Fruit fly (Drosophila melanogaster) whole organism, embryonic: ENCODE measurements around the gene Tango1.
A peak's percentile ranks its signal among the peaks of the same experiment; 100 is the strongest.

Experiments used
- ATbp ChIP-seq: fragments of 200-800 bp; sonication (Bioruptor generic); optimal IDR thresholded peaks from 2 replicates; lab custom pipeline; 2017; ENCODE audit warnings: missing biosample characterization, mild to moderate bottlenecking, missing genetic modification characterization, missing genetic modification reagents
- Atf-2 ChIP-seq: fragments of 200-800 bp; sonication (Bioruptor generic); optimal IDR thresholded peaks from 2 replicates; lab custom pipeline; 2016; ENCODE audit warnings: missing biosample characterization, missing genetic modification characterization
- BEAF-32 ChIP-seq: fragments of 200-800 bp; sonication (Bioruptor generic); optimal IDR thresholded peaks from 3 replicates; lab custom pipeline; 2017; ENCODE audit warnings: missing biosample characterization, missing genetic modification characterization, mild to moderate bottlenecking, moderate library complexity, missing genetic modification reagents
- CG10267 ChIP-seq: fragments of 200-800 bp; sonication (Bioruptor generic); optimal IDR thresholded peaks from 2 replicates; lab custom pipeline; 2018; ENCODE audit warnings: missing biosample characterization, mild to moderate bottlenecking, missing genetic modification characterization, moderate library complexity
- CG11093 ChIP-seq: fragments of 200-800 bp; sonication (Bioruptor generic); IDR thresholded peaks from 3 replicates; pipeline ENCODE4 v1.3.6; 2022; ENCODE audit warnings: missing biosample characterization, missing genetic modification characterization
- CG11456 ChIP-seq: fragments of 200-800 bp; sonication (Bioruptor generic); IDR thresholded peaks from 3 replicates; pipeline ENCODE4 v1.3.6; 2022; ENCODE audit warnings: missing biosample characterization, missing genetic modification characterization
- CG11695 ChIP-seq: fragments of 200-800 bp; sonication (Bioruptor generic); IDR thresholded peaks from 3 replicates; pipeline ENCODE4 v1.3.6; 2022; ENCODE audit warnings: missing biosample characterization, missing genetic modification characterization
- CG12236 ChIP-seq: fragments of 200-800 bp; sonication (Bioruptor generic); optimal IDR thresholded peaks from 2 replicates; lab custom pipeline; 2016; ENCODE audit warnings: missing biosample characterization, missing genetic modification characterization
- CG1233 ChIP-seq: fragments of 200-800 bp; sonication (Bioruptor generic); optimal IDR thresholded peaks from 4 replicates; lab custom pipeline; 2018; ENCODE audit warnings: missing biosample characterization, mild to moderate bottlenecking, missing genetic modification characterization
- CG13296 ChIP-seq: fragments of 200-800 bp; sonication (Bioruptor generic); optimal IDR thresholded peaks from 3 replicates; lab custom pipeline; 2018; ENCODE audit warnings: missing biosample characterization, mild to moderate bottlenecking, missing genetic modification characterization
- CG14965 ChIP-seq: fragments of 200-800 bp; sonication (Bioruptor generic); optimal IDR thresholded peaks from 2 replicates; lab custom pipeline; 2016; ENCODE audit warnings: missing biosample characterization, missing genetic modification characterization, borderline replicate concordance
- CG15696 ChIP-seq: fragments of 200-800 bp; sonication (Bioruptor generic); optimal IDR thresholded peaks from 2 replicates; lab custom pipeline; 2019; ENCODE audit warnings: missing biosample characterization, mild to moderate bottlenecking, missing genetic modification characterization, moderate library complexity
- CG1602 ChIP-seq: fragments of 200-800 bp; sonication (Bioruptor generic); optimal IDR thresholded peaks from 3 replicates; lab custom pipeline; 2016; ENCODE audit warnings: missing biosample characterization, missing genetic modification characterization
- CG17385 ChIP-seq: fragments of 200-800 bp; sonication (Bioruptor generic); optimal IDR thresholded peaks from 3 replicates; lab custom pipeline; 2018; ENCODE audit warnings: missing biosample characterization, mild to moderate bottlenecking, missing genetic modification characterization
- CG17612 ChIP-seq: fragments of 200-800 bp; sonication (Bioruptor generic); IDR thresholded peaks from 2 replicates; pipeline ENCODE4 v1.3.6; 2022; ENCODE audit warnings: missing biosample characterization, missing genetic modification characterization
- CG18599 ChIP-seq: fragments of 200-800 bp; sonication (Bioruptor generic); optimal IDR thresholded peaks from 3 replicates; lab custom pipeline; 2017; ENCODE audit warnings: missing biosample characterization, missing genetic modification characterization, mild to moderate bottlenecking, moderate library complexity, missing genetic modification reagents
- CG2199 ChIP-seq: fragments of 200-800 bp; sonication (Bioruptor generic); IDR thresholded peaks from 3 replicates; pipeline ENCODE4 v1.3.6; 2022; ENCODE audit warnings: missing biosample characterization, missing genetic modification characterization
- CG2875 ChIP-seq: fragments of 200-800 bp; sonication (Bioruptor generic); optimal IDR thresholded peaks from 2 replicates; lab custom pipeline; 2017; ENCODE audit warnings: missing biosample characterization, mild to moderate bottlenecking, missing genetic modification characterization, missing genetic modification reagents
- CG31388 ChIP-seq: fragments of 200-800 bp; sonication (Bioruptor generic); optimal IDR thresholded peaks from 2 replicates; lab custom pipeline; 2016; ENCODE audit warnings: missing biosample characterization, missing genetic modification characterization
- CG3407 ChIP-seq: fragments of 200-800 bp; sonication (Bioruptor generic); optimal IDR thresholded peaks from 2 replicates; lab custom pipeline; 2018; ENCODE audit warnings: missing biosample characterization, mild to moderate bottlenecking, missing genetic modification characterization
- CG3995 ChIP-seq: fragments of 200-800 bp; sonication (Bioruptor generic); optimal IDR thresholded peaks from 3 replicates; lab custom pipeline; 2016; ENCODE audit warnings: missing biosample characterization, missing genetic modification characterization
- CG6813 ChIP-seq: fragments of 200-800 bp; sonication (Bioruptor generic); optimal IDR thresholded peaks from 2 replicates; lab custom pipeline; 2017; ENCODE audit warnings: missing biosample characterization, missing genetic modification characterization, mild to moderate bottlenecking, moderate library complexity, missing genetic modification reagents
- CG7271 ChIP-seq: fragments of 200-800 bp; sonication (Bioruptor generic); optimal IDR thresholded peaks from 2 replicates; lab custom pipeline; 2018; ENCODE audit warnings: missing biosample characterization, mild to moderate bottlenecking, missing genetic modification characterization, moderate library complexity
- CG8089 ChIP-seq: fragments of 200-800 bp; sonication (Bioruptor generic); optimal IDR thresholded peaks from 3 replicates; lab custom pipeline; 2016; ENCODE audit warnings: missing biosample characterization, missing genetic modification characterization
- CG8765 ChIP-seq: fragments of 200-800 bp; sonication (Bioruptor generic); IDR thresholded peaks from 2 replicates; pipeline ENCODE4 v1.3.6; 2022; ENCODE audit warnings: missing biosample characterization, missing genetic modification characterization
- D ChIP-seq, 2 experiments: fragments of 200-800 bp in 1 of 2; fragments of >200 bp in 1 of 2; sonication (Bioruptor generic) in 1 of 2; optimal IDR thresholded peaks; 2 replicates in 1 of 2; 3 replicates in 1 of 2; lab custom pipeline; 2017; ENCODE audit warnings: mild to moderate bottlenecking in 1 of 2, missing biosample characterization in 1 of 2, missing genetic modification characterization in 1 of 2, missing genetic modification reagents in 1 of 2
- Dbx ChIP-seq: fragments of 200-800 bp; sonication (Bioruptor generic); IDR thresholded peaks from 3 replicates; pipeline ENCODE4 v1.3.6; 2022; ENCODE audit warnings: missing biosample characterization, missing genetic modification characterization
- Dek ChIP-seq: fragments of 200-800 bp; sonication (Bioruptor generic); optimal IDR thresholded peaks from 3 replicates; lab custom pipeline; 2019; ENCODE audit warnings: missing biosample characterization, mild to moderate bottlenecking, missing genetic modification characterization, moderate library complexity
- Dip3 ChIP-seq: fragments of 200-800 bp; sonication (Bioruptor generic); optimal IDR thresholded peaks from 3 replicates; lab custom pipeline; 2016; ENCODE audit warnings: missing biosample characterization, missing genetic modification characterization
- Elba2 ChIP-seq: fragments of 200-800 bp; sonication (Bioruptor generic); optimal IDR thresholded peaks from 3 replicates; lab custom pipeline; 2016; ENCODE audit warnings: missing biosample characterization, missing genetic modification characterization
- Gug ChIP-seq: fragments of 200-800 bp; sonication (Bioruptor generic); IDR thresholded peaks from 4 replicates; pipeline ENCODE4 v1.3.6; 2022; ENCODE audit warnings: missing biosample characterization, missing genetic modification characterization
- H15 ChIP-seq: fragments of 200-800 bp; sonication (Bioruptor generic); IDR thresholded peaks from 3 replicates; pipeline ENCODE4 v1.3.6; 2022; ENCODE audit warnings: missing biosample characterization, missing genetic modification characterization
- Hsf ChIP-seq: fragments of 200-800 bp; sonication (Bioruptor generic); optimal IDR thresholded peaks from 3 replicates; lab custom pipeline; 2016; ENCODE audit warnings: missing biosample characterization, missing genetic modification characterization
- Jarid2 ChIP-seq: fragments of 200-800 bp; sonication (Bioruptor generic); optimal IDR thresholded peaks from 3 replicates; lab custom pipeline; 2017; ENCODE audit warnings: mild to moderate bottlenecking, missing biosample characterization, missing genetic modification reagents, missing genetic modification characterization
- Med ChIP-seq: fragments of 200-800 bp; sonication (Bioruptor generic); peaks from one replicate; lab custom pipeline; 2016; ENCODE audit warnings: missing biosample characterization, missing genetic modification characterization, mild to moderate bottlenecking, inconsistent platforms, moderate library complexity
- Mrtf ChIP-seq: fragments of 200-800 bp; sonication (Bioruptor generic); IDR thresholded peaks from 3 replicates; pipeline ENCODE4 v1.3.6; 2022; ENCODE audit warnings: missing biosample characterization, missing genetic modification characterization
- Sox100B ChIP-seq: fragments of 200-800 bp; sonication (Bioruptor generic); optimal IDR thresholded peaks from 3 replicates; lab custom pipeline; 2018; ENCODE audit warnings: missing biosample characterization, mild to moderate bottlenecking, missing genetic modification characterization
- Tbp ChIP-seq: fragments of >200 bp; optimal IDR thresholded peaks from 2 replicates; lab custom pipeline; 2018; ENCODE audit warnings: missing biosample characterization, missing genetic modification characterization
- al ChIP-seq: fragments of 200-800 bp; sonication (Bioruptor generic); IDR thresholded peaks from 2 replicates; pipeline ENCODE4 v1.3.6; 2022; ENCODE audit warnings: missing biosample characterization, missing genetic modification characterization
- cas ChIP-seq: fragments of 200-800 bp; sonication (Bioruptor generic); IDR thresholded peaks from 2 replicates; pipeline ENCODE4 v1.3.6; 2022; ENCODE audit warnings: missing biosample characterization, missing genetic modification characterization
- cg ChIP-seq: fragments of 200-800 bp; sonication (Bioruptor generic); optimal IDR thresholded peaks from 3 replicates; lab custom pipeline; 2019; ENCODE audit warnings: missing biosample characterization, mild to moderate bottlenecking, missing genetic modification characterization, moderate library complexity
- dan ChIP-seq: fragments of 200-800 bp; sonication (Bioruptor generic); IDR thresholded peaks from 2 replicates; pipeline ENCODE4 v1.3.6; 2022; ENCODE audit warnings: missing biosample characterization, missing genetic modification characterization
- ewg ChIP-seq: fragments of 200-800 bp; sonication (Bioruptor generic); optimal IDR thresholded peaks from 3 replicates; lab custom pipeline; 2017; ENCODE audit warnings: mild to moderate bottlenecking, missing biosample characterization, missing genetic modification reagents, missing genetic modification characterization
- eyg ChIP-seq: fragments of 200-800 bp; sonication (Bioruptor generic); optimal IDR thresholded peaks from 3 replicates; lab custom pipeline; 2016; ENCODE audit warnings: missing biosample characterization, missing genetic modification characterization
- gsb-n ChIP-seq: fragments of 200-800 bp; sonication (Bioruptor generic); optimal IDR thresholded peaks from 3 replicates; lab custom pipeline; 2018; ENCODE audit warnings: missing biosample characterization, mild to moderate bottlenecking, missing genetic modification characterization
- klu ChIP-seq: fragments of 200-800 bp; sonication (Bioruptor generic); IDR thresholded peaks from 2 replicates; pipeline ENCODE4 v1.3.6; 2022; ENCODE audit warnings: missing biosample characterization, missing genetic modification characterization
- nerfin-2 ChIP-seq: fragments of 200-800 bp; sonication (Bioruptor generic); IDR thresholded peaks from 2 replicates; pipeline ENCODE4 v1.3.6; 2022; ENCODE audit warnings: missing biosample characterization, missing genetic modification characterization; ENCODE audit not compliant: partially characterized antibody
- row ChIP-seq: fragments of 200-800 bp; sonication (Bioruptor generic); IDR thresholded peaks from 3 replicates; pipeline ENCODE4 v1.3.6; 2022; ENCODE audit warnings: missing biosample characterization, missing genetic modification characterization
- sd ChIP-seq: fragments of 200-800 bp; sonication (Bioruptor generic); optimal IDR thresholded peaks from 3 replicates; lab custom pipeline; 2018; ENCODE audit warnings: missing biosample characterization, mild to moderate bottlenecking, missing genetic modification characterization, moderate library complexity
- sug ChIP-seq: fragments of 200-800 bp; optimal IDR thresholded peaks from 2 replicates; lab custom pipeline; 2019; ENCODE audit warnings: missing biosample characterization, mild to moderate bottlenecking, missing genetic modification characterization, moderate library complexity
- ttk ChIP-seq: fragments of 200-800 bp; sonication (Bioruptor generic); IDR thresholded peaks from 2 replicates; pipeline ENCODE4 v2.1.2; 2022; ENCODE audit warnings: missing biosample characterization, missing genetic modification characterization

Tango1 gene

dm6 chr2L:6698387-6698786 is 49.2 kb downstream of the Tango1 start (continued):
- TF ChIP-seq cg (GFP tag; lab: Kevin White, UChicago) (no peak), Elba2 (GFP tag; lab: Kevin White, UChicago) (no peak), cas (GFP tag; lab: Robert Waterston, UW) (no peak), al (GFP tag; lab: Robert Waterston, UW) (no peak), Tbp (GFP tag; lab: Kevin White, UChicago) (no peak), CG1233 (GFP tag; lab: Kevin White, UChicago) (peak; percentile 47), Jarid2 (GFP tag; lab: Kevin White, UChicago) (no peak), dan (0 out of 2 replicates have a peak, but pooled peaks have one; percentile 23), CG11093 (GFP tag; lab: Robert Waterston, UW) (peak; percentile 57; the same call in 1 of the 3 replicates), Dbx (GFP tag; lab: Robert Waterston, UW) (no peak), CG2199 (GFP tag; lab: Robert Waterston, UW) (no peak), CG17612 (no peak), CG17385 (peak; percentile 8), CG10267 (tag; lab: Kevin White, UChicago) (peak; percentile 18), gsb-n (tag; lab: Kevin White, UChicago) (peak; percentile 3), sd (tag; lab: Kevin White, UChicago) (no peak), Dek (tag; lab: Kevin White, UChicago) (no peak), CG2875 (GFP tag; lab: Kevin White, UChicago) (no peak), Hsf (GFP tag; lab: Kevin White, UChicago) (peak; percentile 27), CG8765 (GFP tag; lab: Robert Waterston, UW) (peak; percentile 59; the same call in 1 of the 2 replicates), D (optimal IDR thresholded peaks at IDR 0.05; lab: Kevin White, UChicago) (no peak), D (GFP tag; optimal IDR thresholded peaks at IDR 0.05; lab: Kevin White, UChicago) (peak; percentile 30), Sox100B (peak; percentile 23), CG3407 (GFP tag; lab: Kevin White, UChicago) (no peak), Dip3 (GFP tag; lab: Kevin White, UChicago) (no peak), CG14965 (GFP tag; lab: Kevin White, UChicago) (no peak), BEAF-32 (GFP tag; lab: Kevin White, UChicago) (no peak), CG12236 (GFP tag; lab: Kevin White, UChicago) (peak; percentile 21), CG3995 (no peak), CG31388 (GFP tag; lab: Kevin White, UChicago) (no peak), H15 (GFP tag; lab: Robert Waterston, UW) (no peak), ewg (GFP tag; lab: Kevin White, UChicago) (no peak), CG7271 (tag; lab: Kevin White, UChicago) (no peak), Mrtf (GFP tag; lab: Robert Waterston, UW) (peak; percentile 62; the same call in 1 of the 3 replicates), CG15696 (peak; percentile 5), CG11456 (GFP tag; lab: Robert Waterston, UW) (0 out of 3 replicates have a peak, but pooled peaks have one; percentile 32), ttk (GFP tag; lab: Robert Waterston, UW) (peak; percentile 42), CG18599 (peak; percentile 4), row (peak; percentile 68), nerfin-2 (no peak), CG8089 (no peak), klu (GFP tag; lab: Robert Waterston, UW) (no peak), eyg (no peak), CG13296 (GFP tag; lab: Kevin White, UChicago) (no peak), sug (no peak), Med (GFP tag; lab: Kevin White, UChicago) (peak; percentile 84), ATbp (GFP tag; lab: Kevin White, UChicago) (peak; percentile 13), Gug (GFP tag; lab: Robert Waterston, UW) (no peak), CG11695 (peak; percentile 20; the same call in 1 of the 3 replicates), CG1602 (GFP tag; lab: Kevin White, UChicago) (peak; percentile 35), CG6813 (GFP tag; lab: Kevin White, UChicago) (no peak), Atf-2 (GFP tag; lab: Kevin White, UChicago) (no peak)
